Worm (Caenorhabditis elegans) whole organism, midembryonic: ENCODE results near the gene pudl-1.

Experiments used
- T22C8.4 ChIP-seq: fragments of 200-800 bp; sonication (Bioruptor generic); IDR thresholded peaks from 2 replicates; pipeline ENCODE4 v1.3.6; 2022; ENCODE audit warnings: missing genetic modification characterization, missing compliant biosample characterization
- cog-1 ChIP-seq: sonication (generic microtip); optimal IDR thresholded peaks from 2 replicates; lab custom pipeline; 2016; ENCODE audit warnings: missing genetic modification characterization, missing compliant biosample characterization
- flt-1 ChIP-seq: fragments of 200-800 bp; sonication (Bioruptor generic); IDR thresholded peaks from 2 replicates; pipeline ENCODE4 v1.3.6; 2022; ENCODE audit warnings: missing genetic modification characterization, missing compliant biosample characterization
- klf-2 ChIP-seq: fragments of 200-800 bp; sonication (Bioruptor generic); conservative IDR thresholded peaks from 2 replicates; pipeline ENCODE4 v1.3.6; 2022; ENCODE audit warnings: missing genetic modification reagents, missing genetic modification characterization, missing compliant biosample characterization
- med-1 ChIP-seq: sonication (generic microtip); optimal IDR thresholded peaks from 2 replicates; lab custom pipeline; 2017; ENCODE audit warnings: missing genetic modification characterization, mild to moderate bottlenecking, missing compliant biosample characterization, antibody characterized with exemption, missing genetic modification reagents; ENCODE audit not compliant: insufficient read depth
- ref-1 ChIP-seq: fragments of 200-800 bp; sonication (Bioruptor generic); conservative IDR thresholded peaks from 2 replicates; pipeline ENCODE4 v1.3.6; 2022; ENCODE audit warnings: missing genetic modification reagents, missing genetic modification characterization, missing compliant biosample characterization
- tab-1 ChIP-seq: fragments of 200-800 bp; sonication (Bioruptor generic); IDR thresholded peaks from 2 replicates; pipeline ENCODE4 v1.3.6; 2022; ENCODE audit warnings: missing genetic modification characterization, missing compliant biosample characterization
- ztf-23 ChIP-seq: fragments of 200-800 bp; sonication (Bioruptor generic); IDR thresholded peaks from 2 replicates; pipeline ENCODE4 v1.3.6; 2022; ENCODE audit warnings: missing genetic modification reagents, missing genetic modification characterization, missing compliant biosample characterization
- ztf-29 ChIP-seq: fragments of 200-800 bp; sonication (Bioruptor generic); IDR thresholded peaks from 2 replicates; pipeline ENCODE4 v1.3.6; 2022; ENCODE audit warnings: missing genetic modification reagents, missing genetic modification characterization, missing compliant biosample characterization

The pudl-1 gene

ce11 chrIV:2851625-2852024, 18.9 kb downstream of the pudl-1 start:
- TF ChIP-seq klf-2 (GFP tag; lab: Robert Waterston, UW) = no peak

ce11 chrIV:2853164-2853563, 20.5 kb downstream of the pudl-1 start, which contains the start of gene Y54G2A.49:
Gene Y54G2A.49, minus strand, starts transcription at chrIV:2853264.
- no peak for TF ChIP-seq ztf-29 (GFP tag; lab: Robert Waterston, UW)
- TF ChIP-seq tab-1 (GFP tag; lab: Robert Waterston, UW) = no peak
- no peak for TF ChIP-seq flt-1 (GFP tag; lab: Robert Waterston, UW)

- TF ChIP-seq med-1 (no peak), ztf-29 (GFP tag; lab: Robert Waterston, UW) (no peak), klf-2 (GFP tag; lab: Robert Waterston, UW) (no peak), tab-1 (GFP tag; lab: Robert Waterston, UW) (no peak), cog-1 (tag; lab: Kevin White, UChicago) (no peak), ztf-23 (GFP tag; lab: Robert Waterston, UW) (no peak), T22C8.4 (no peak), ref-1 (no peak), flt-1 (GFP tag; lab: Robert Waterston, UW) (no peak)
Observed at ce11 chrIV:2854161-2854560, 21.5 kb downstream of the pudl-1 start.

ce11 chrIV:2855056-2855752, 22.5 kb downstream of the pudl-1 start:
- no peak for TF ChIP-seq ztf-29 (GFP tag; lab: Robert Waterston, UW)
- no peak for TF ChIP-seq klf-2 (GFP tag; lab: Robert Waterston, UW)

- no peak for TF ChIP-seq ztf-23 (GFP tag; lab: Robert Waterston, UW)
- no peak for TF ChIP-seq klf-2 (GFP tag; lab: Robert Waterston, UW)
- TF ChIP-seq med-1 = no peak
- no peak for TF ChIP-seq ztf-29 (GFP tag; lab: Robert Waterston, UW)
- no peak for TF ChIP-seq cog-1 (tag; lab: Kevin White, UChicago)
- no peak for TF ChIP-seq tab-1 (GFP tag; lab: Robert Waterston, UW)
- no peak for TF ChIP-seq flt-1 (GFP tag; lab: Robert Waterston, UW)
Observed at ce11 chrIV:2858734-2859133, 26.0 kb downstream of the pudl-1 start.

- TF ChIP-seq tab-1 (GFP tag; lab: Robert Waterston, UW) = no peak
- no peak for TF ChIP-seq T22C8.4
- no peak for TF ChIP-seq ref-1
- TF ChIP-seq ztf-23 (GFP tag; lab: Robert Waterston, UW) = no peak
- TF ChIP-seq ztf-29 (GFP tag; lab: Robert Waterston, UW) = no peak
- no peak for TF ChIP-seq flt-1 (GFP tag; lab: Robert Waterston, UW)
- TF ChIP-seq klf-2 (GFP tag; lab: Robert Waterston, UW) = no peak
- TF ChIP-seq med-1 = no peak
- TF ChIP-seq cog-1 (tag; lab: Kevin White, UChicago) = no peak
Observed at ce11 chrIV:2864743-2865142, 32.0 kb downstream of the pudl-1 start, which contains the start of gene Y54G2A.16. Gene Y54G2A.16, minus strand, starts transcription at chrIV:2864843.
